Fruit fly (Drosophila melanogaster) whole organism, embryonic: ENCODE results near the gene nSMase.

Experiments used
- Bteb2 ChIP-seq: fragments of 200-800 bp; sonication (Bioruptor generic); optimal IDR thresholded peaks from 2 replicates; lab custom pipeline; 2016; ENCODE audit warnings: missing biosample characterization, missing genetic modification characterization
- CG10979 ChIP-seq: fragments of 200-800 bp; sonication (Bioruptor generic); optimal IDR thresholded peaks from 2 replicates; lab custom pipeline; 2018; ENCODE audit warnings: missing biosample characterization, mild to moderate bottlenecking, missing genetic modification characterization, moderate library complexity
- CG17612 ChIP-seq: fragments of 200-800 bp; sonication (Bioruptor generic); IDR thresholded peaks from 2 replicates; pipeline ENCODE4 v1.3.6; 2022; ENCODE audit warnings: missing biosample characterization, missing genetic modification characterization
- CG2889 ChIP-seq: fragments of 200-800 bp; sonication (Bioruptor generic); IDR thresholded peaks from 3 replicates; pipeline ENCODE4 v1.3.6; 2022; ENCODE audit warnings: missing biosample characterization, missing genetic modification characterization
- CG3281 ChIP-seq: fragments of 200-800 bp; sonication (Bioruptor generic); optimal IDR thresholded peaks from 3 replicates; lab custom pipeline; 2017; ENCODE audit warnings: missing biosample characterization, mild to moderate bottlenecking, missing genetic modification characterization
- CG3407 ChIP-seq: fragments of 200-800 bp; sonication (Bioruptor generic); optimal IDR thresholded peaks from 2 replicates; lab custom pipeline; 2018; ENCODE audit warnings: missing biosample characterization, mild to moderate bottlenecking, missing genetic modification characterization
- CG6272 ChIP-seq: fragments of 200-800 bp; sonication (Bioruptor generic); IDR thresholded peaks from 2 replicates; pipeline ENCODE4 v1.3.6; 2022; ENCODE audit warnings: missing biosample characterization, missing genetic modification characterization
- CG7271 ChIP-seq: fragments of 200-800 bp; sonication (Bioruptor generic); optimal IDR thresholded peaks from 2 replicates; lab custom pipeline; 2018; ENCODE audit warnings: missing biosample characterization, mild to moderate bottlenecking, missing genetic modification characterization, moderate library complexity
- CG7372 ChIP-seq: fragments of 200-800 bp; sonication (Bioruptor generic); IDR thresholded peaks from 2 replicates; pipeline ENCODE4 v1.3.6; 2022; ENCODE audit warnings: missing biosample characterization, missing genetic modification characterization
- CG7963 ChIP-seq: fragments of 200-800 bp; sonication (Bioruptor generic); IDR thresholded peaks from 3 replicates; pipeline ENCODE4 v1.3.6; 2022; ENCODE audit warnings: missing biosample characterization, missing genetic modification characterization; ENCODE audit not compliant: partially characterized antibody
- CG8388 ChIP-seq: fragments of 200-800 bp; sonication (Bioruptor generic); optimal IDR thresholded peaks from 2 replicates; lab custom pipeline; 2019; ENCODE audit warnings: missing biosample characterization, mild to moderate bottlenecking, missing genetic modification characterization, moderate library complexity
- CG9727 ChIP-seq: fragments of 200-800 bp; sonication (Bioruptor generic); optimal IDR thresholded peaks from 3 replicates; lab custom pipeline; 2017; ENCODE audit warnings: missing biosample characterization, mild to moderate bottlenecking, missing genetic modification characterization
- CkIIα-i1 ChIP-seq: fragments of 200-800 bp; sonication (Bioruptor generic); IDR thresholded peaks from 2 replicates; pipeline ENCODE4 v1.3.6; 2022; ENCODE audit warnings: missing biosample characterization, missing genetic modification characterization
- Drgx ChIP-seq: fragments of 200-800 bp; sonication (Bioruptor generic); IDR thresholded peaks from 2 replicates; pipeline ENCODE4 v1.3.6; 2022; ENCODE audit warnings: missing biosample characterization, missing genetic modification characterization
- Gug ChIP-seq: fragments of 200-800 bp; sonication (Bioruptor generic); IDR thresholded peaks from 4 replicates; pipeline ENCODE4 v1.3.6; 2022; ENCODE audit warnings: missing biosample characterization, missing genetic modification characterization
- HHEX ChIP-seq: fragments of 200-800 bp; sonication (Bioruptor generic); optimal IDR thresholded peaks from 3 replicates; lab custom pipeline; 2017; ENCODE audit warnings: missing biosample characterization, mild to moderate bottlenecking, missing genetic modification characterization, missing genetic modification reagents
- Hr39 ChIP-seq: fragments of >200 bp; optimal IDR thresholded peaks from 2 replicates; lab custom pipeline; 2017
- Hr51 ChIP-seq, 2 experiments: fragments of 200-800 bp; sonication (Bioruptor generic); optimal IDR thresholded peaks; 2 replicates in 1 of 2; 3 replicates in 1 of 2; lab custom pipeline; 2016 to 2018; ENCODE audit warnings: missing biosample characterization in 2 of 2, missing genetic modification characterization in 2 of 2, mild to moderate bottlenecking in 1 of 2, moderate library complexity in 1 of 2
- Mad ChIP-seq: fragments of 200-800 bp; sonication (Bioruptor generic); optimal IDR thresholded peaks from 2 replicates; lab custom pipeline; 2016; ENCODE audit warnings: missing biosample characterization, missing genetic modification characterization
- Med ChIP-seq: fragments of 200-800 bp; sonication (Bioruptor generic); peaks from one replicate; lab custom pipeline; 2016; ENCODE audit warnings: missing biosample characterization, missing genetic modification characterization, mild to moderate bottlenecking, inconsistent platforms, moderate library complexity
- NC2β ChIP-seq: fragments of 200-800 bp; sonication (Bioruptor generic); optimal IDR thresholded peaks from 2 replicates; lab custom pipeline; 2016; ENCODE audit warnings: missing biosample characterization, missing genetic modification characterization
- NFAT ChIP-seq: fragments of 200-800 bp; sonication (Bioruptor generic); IDR thresholded peaks from 2 replicates; pipeline ENCODE4 v1.3.6; 2022; ENCODE audit warnings: missing biosample characterization, missing genetic modification characterization
- Neu2 ChIP-seq: fragments of 200-800 bp; sonication (Bioruptor generic); optimal IDR thresholded peaks from 3 replicates; lab custom pipeline; 2016; ENCODE audit warnings: missing biosample characterization, missing genetic modification characterization, borderline replicate concordance
- Sox102F ChIP-seq: fragments of 200-800 bp; sonication (Bioruptor generic); optimal IDR thresholded peaks from 2 replicates; lab custom pipeline; 2018; ENCODE audit warnings: missing biosample characterization, mild to moderate bottlenecking, missing genetic modification characterization, moderate library complexity
- Sry-β ChIP-seq: fragments of 200-800 bp; sonication (Bioruptor generic); optimal IDR thresholded peaks from 2 replicates; lab custom pipeline; 2018; ENCODE audit warnings: missing biosample characterization, mild to moderate bottlenecking, missing genetic modification characterization, moderate library complexity
- Stat92E ChIP-seq, 3 experiments: fragments of >200 bp in 2 of 3; fragments of 200-800 bp in 1 of 3; sonication (Bioruptor generic) in 1 of 3; optimal IDR thresholded peaks; 2 replicates each; lab custom pipeline; 2017 to 2019; ENCODE audit warnings: missing biosample characterization in 3 of 3, missing genetic modification characterization in 3 of 3, mild to moderate bottlenecking in 1 of 3, moderate library complexity in 1 of 3
- Trl ChIP-seq, 3 experiments: fragments of >200 bp in 2 of 3; fragments of 200-800 bp in 1 of 3; sonication (Bioruptor generic) in 1 of 3; optimal IDR thresholded peaks; 2 replicates in 1 of 3; 3 replicates in 2 of 3; lab custom pipeline; 2016 to 2017; ENCODE audit warnings: missing biosample characterization in 1 of 3, missing genetic modification characterization in 1 of 3
- ac ChIP-seq: fragments of 200-800 bp; sonication (Bioruptor generic); optimal IDR thresholded peaks from 3 replicates; lab custom pipeline; 2017; ENCODE audit warnings: missing biosample characterization, mild to moderate bottlenecking, missing genetic modification characterization
- bsh ChIP-seq, 2 experiments: fragments of 200-800 bp; sonication (Bioruptor generic); optimal IDR thresholded peaks; 2 replicates each; lab custom pipeline; 2017 to 2018; ENCODE audit warnings: mild to moderate bottlenecking in 2 of 2, missing biosample characterization in 2 of 2, missing genetic modification characterization in 2 of 2, moderate library complexity in 1 of 2
- chinmo ChIP-seq: fragments of 200-800 bp; sonication (Bioruptor generic); IDR thresholded peaks from 4 replicates; pipeline ENCODE4 v1.3.6; 2022; ENCODE audit warnings: missing biosample characterization, missing genetic modification characterization; ENCODE audit not compliant: partially characterized antibody
- corto ChIP-seq: fragments of 200-800 bp; sonication (Bioruptor generic); optimal IDR thresholded peaks from 2 replicates; lab custom pipeline; 2016; ENCODE audit warnings: missing biosample characterization, mild to moderate bottlenecking, missing genetic modification characterization, moderate library complexity
- croc ChIP-seq: fragments of 200-800 bp; sonication (Bioruptor generic); conservative IDR thresholded peaks from 3 replicates; pipeline ENCODE4 v1.3.6; 2022; ENCODE audit warnings: missing biosample characterization, missing genetic modification characterization
- crol ChIP-seq: fragments of 200-800 bp; sonication (Bioruptor generic); IDR thresholded peaks from 2 replicates; pipeline ENCODE4 v1.3.6; 2022; ENCODE audit warnings: missing biosample characterization, missing genetic modification characterization
- da ChIP-seq: fragments of 200-800 bp; sonication (Bioruptor generic); optimal IDR thresholded peaks from 2 replicates; lab custom pipeline; 2016; ENCODE audit warnings: missing biosample characterization, missing genetic modification characterization
- gsb ChIP-seq: fragments of 200-800 bp; sonication (Bioruptor generic); IDR thresholded peaks from 2 replicates; pipeline ENCODE4 v1.3.6; 2022; ENCODE audit warnings: missing biosample characterization, missing genetic modification characterization
- lbe ChIP-seq: fragments of 200-800 bp; sonication (Bioruptor generic); optimal IDR thresholded peaks from 2 replicates; lab custom pipeline; 2016; ENCODE audit warnings: missing biosample characterization, mild to moderate bottlenecking, missing genetic modification characterization
- mirr ChIP-seq: fragments of 200-800 bp; sonication (Bioruptor generic); optimal IDR thresholded peaks from 3 replicates; lab custom pipeline; 2018; ENCODE audit warnings: missing biosample characterization, mild to moderate bottlenecking, missing genetic modification characterization
- nom ChIP-seq: fragments of 200-800 bp; sonication (Bioruptor generic); optimal IDR thresholded peaks from 2 replicates; lab custom pipeline; 2017; ENCODE audit warnings: missing biosample characterization, missing genetic modification characterization, mild to moderate bottlenecking, moderate library complexity, missing genetic modification reagents
- pho ChIP-seq: fragments of 200-800 bp; sonication (Bioruptor generic); optimal IDR thresholded peaks from 2 replicates; lab custom pipeline; 2016; ENCODE audit warnings: missing biosample characterization, missing genetic modification characterization
- pita ChIP-seq: fragments of 200-800 bp; sonication (Bioruptor generic); optimal IDR thresholded peaks from 2 replicates; lab custom pipeline; 2017; ENCODE audit warnings: missing biosample characterization, mild to moderate bottlenecking, missing genetic modification characterization
- row ChIP-seq: fragments of 200-800 bp; sonication (Bioruptor generic); IDR thresholded peaks from 3 replicates; pipeline ENCODE4 v1.3.6; 2022; ENCODE audit warnings: missing biosample characterization, missing genetic modification characterization
- slbo ChIP-seq: fragments of 200-800 bp; sonication (Bioruptor generic); IDR thresholded peaks from 2 replicates; pipeline ENCODE4 v1.3.6; 2022; ENCODE audit warnings: missing biosample characterization, missing genetic modification characterization
- stc ChIP-seq: fragments of 200-800 bp; sonication (Bioruptor generic); IDR thresholded peaks from 2 replicates; pipeline ENCODE4 v1.3.6; 2022; ENCODE audit warnings: missing biosample characterization, missing genetic modification characterization
- tgo ChIP-seq: fragments of 200-800 bp; sonication (Bioruptor generic); IDR thresholded peaks from 3 replicates; pipeline ENCODE4 v1.3.6; 2022; ENCODE audit warnings: missing biosample characterization, missing genetic modification characterization
- tin ChIP-seq: fragments of 200-800 bp; sonication (Bioruptor generic); optimal IDR thresholded peaks from 3 replicates; lab custom pipeline; 2016; ENCODE audit warnings: missing biosample characterization, missing genetic modification characterization
- wdn ChIP-seq: fragments of 200-800 bp; sonication (Bioruptor generic); IDR thresholded peaks from 2 replicates; pipeline ENCODE4 v1.3.6; 2022; ENCODE audit warnings: missing biosample characterization, missing genetic modification characterization
- zfh2 ChIP-seq: fragments of 200-800 bp; sonication (Bioruptor generic); optimal IDR thresholded peaks from 2 replicates; lab custom pipeline; 2016; ENCODE audit warnings: missing biosample characterization, missing genetic modification characterization

The nSMase gene

DNA sequence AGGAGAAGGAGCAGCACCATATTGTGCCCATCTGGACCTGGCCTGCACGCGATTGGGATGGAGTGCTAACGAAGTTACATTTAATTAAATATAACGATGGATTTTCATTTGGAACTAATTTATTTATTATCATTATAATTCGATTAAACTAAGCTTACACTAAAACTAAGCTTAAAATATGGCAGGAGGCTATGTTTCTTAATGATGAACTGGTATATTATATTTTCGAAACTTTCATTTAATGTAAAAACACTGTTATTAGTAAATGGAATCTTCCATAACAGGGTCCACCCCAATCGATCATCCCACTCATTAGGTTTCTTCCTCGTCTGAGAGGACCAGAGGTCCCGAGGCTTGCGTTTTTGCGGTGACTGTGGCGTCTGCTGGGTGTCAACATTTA, 26.2 kb downstream of the nSMase start:
- peak; percentile 94 for TF ChIP-seq nom (GFP tag; lab: Kevin White, UChicago)
- no peak for TF ChIP-seq CG10979
- 0 out of 2 replicates have a peak, but pooled peaks have one; percentile 15 for TF ChIP-seq Drgx
- TF ChIP-seq CG7271 = no peak
- TF ChIP-seq pita (GFP tag; lab: Kevin White, UChicago) = no peak
- TF ChIP-seq CG7963 (GFP tag; lab: Robert Waterston, UW) = no peak
- peak; percentile 22 for TF ChIP-seq corto (GFP tag; lab: Kevin White, UChicago)
- peak; percentile 51 for TF ChIP-seq lbe (GFP tag; lab: Kevin White, UChicago)
- peak in 1 of 2 experiments; percentile 64 for TF ChIP-seq bsh (GFP tag; optimal IDR thresholded peaks at IDR 0.05; lab: Kevin White, UChicago)

- no peak for TF ChIP-seq NFAT (GFP tag; lab: Robert Waterston, UW)
- no peak for TF ChIP-seq wdn
- no peak for TF ChIP-seq ac
- peak in 1 of 2 experiments; percentile 7 for TF ChIP-seq Trl (optimal IDR thresholded peaks at IDR 0.05; lab: Kevin White, UChicago)
- TF ChIP-seq Trl (GFP tag; optimal IDR thresholded peaks at IDR 0.05; lab: Kevin White, UChicago) = no peak
- no peak for TF ChIP-seq Bteb2
- no peak for TF ChIP-seq gsb
- peak; percentile 29 for TF ChIP-seq Med (GFP tag; lab: Kevin White, UChicago)
- TF ChIP-seq da (GFP tag; lab: Kevin White, UChicago) = no peak
- no peak for TF ChIP-seq CG8388
- TF ChIP-seq chinmo = 0 out of 4 replicates have a peak, but pooled peaks have one; percentile 38
- TF ChIP-seq zfh2 = no peak
- TF ChIP-seq Sox102F (GFP tag; lab: Kevin White, UChicago) = no peak
- TF ChIP-seq stc (GFP tag; lab: Robert Waterston, UW) = no peak
- TF ChIP-seq Mad (GFP tag; lab: Kevin White, UChicago) = no peak
- peak; percentile 94 for TF ChIP-seq Drgx
- peak; percentile 43; the same call in 1 of the 2 replicates for TF ChIP-seq crol (GFP tag; lab: Robert Waterston, UW)
- TF ChIP-seq Hr51 (GFP tag; optimal IDR thresholded peaks at IDR 0.05; lab: Kevin White, UChicago) = no peak
- no peak for TF ChIP-seq slbo (GFP tag; lab: Robert Waterston, UW)
- no peak for TF ChIP-seq tgo (GFP tag; lab: Robert Waterston, UW)
- no peak for TF ChIP-seq Sry-β (GFP tag; lab: Kevin White, UChicago)
- TF ChIP-seq mirr (GFP tag; lab: Kevin White, UChicago) = no peak
- TF ChIP-seq Gug (GFP tag; lab: Robert Waterston, UW) = no peak
- peak; percentile 100 for TF ChIP-seq nom (GFP tag; lab: Kevin White, UChicago)
- no peak for TF ChIP-seq Neu2
- TF ChIP-seq HHEX (GFP tag; lab: Kevin White, UChicago) = no peak
- TF ChIP-seq tin (GFP tag; lab: Kevin White, UChicago) = no peak
- TF ChIP-seq croc = no peak
- TF ChIP-seq CkIIα-i1 = no peak
- no peak for TF ChIP-seq row
- no peak for TF ChIP-seq pita (GFP tag; lab: Kevin White, UChicago)
- peak; percentile 98 for TF ChIP-seq corto (GFP tag; lab: Kevin White, UChicago)
- TF ChIP-seq CG3407 = no peak
- no peak for TF ChIP-seq Stat92E (GFP tag; optimal IDR thresholded peaks at IDR 0.05; lab: Kevin White, UChicago)
- TF ChIP-seq CG9727 = no peak
- no peak for TF ChIP-seq pho (GFP tag; lab: Kevin White, UChicago)
- no peak for TF ChIP-seq Hr39 (lab: Kevin White, UChicago)
- TF ChIP-seq lbe (GFP tag; lab: Kevin White, UChicago) = peak; percentile 94
- no peak for TF ChIP-seq NC2β (GFP tag; lab: Kevin White, UChicago)
- TF ChIP-seq CG7372 (GFP tag; lab: Robert Waterston, UW) = no peak
- TF ChIP-seq CG17612 (GFP tag; lab: Robert Waterston, UW) = no peak
- no peak for TF ChIP-seq CG6272 (GFP tag; lab: Robert Waterston, UW)
- TF ChIP-seq CG2889 = no peak
- no peak for TF ChIP-seq CG3281 (GFP tag; lab: Kevin White, UChicago)
Observed at dm6 chr3L:3246378-3247129, 27.6 kb downstream of the nSMase start.
